Worm (Caenorhabditis elegans) whole organism, young adult: ENCODE data around the gene unc-36.
A peak's percentile ranks its signal among the peaks of the same experiment; 100 is the strongest.

Source experiments
- B0019.2 ChIP-seq: fragments of 200-800 bp; sonication (Bioruptor generic); conservative IDR thresholded peaks from 2 replicates; pipeline ENCODE4 v1.3.6; 2022; ENCODE audit warnings: missing genetic modification reagents, missing genetic modification characterization, missing compliant biosample characterization
- B0336.3 ChIP-seq: fragments of 200-800 bp; sonication (Bioruptor generic); IDR thresholded peaks from 2 replicates; pipeline ENCODE4 v1.3.6; 2022; ENCODE audit warnings: missing genetic modification characterization, missing compliant biosample characterization
- C17E4.6 ChIP-seq: fragments of 200-800 bp; sonication (Bioruptor generic); IDR thresholded peaks from 2 replicates; pipeline ENCODE4 v1.3.6; 2022; ENCODE audit warnings: missing genetic modification reagents, missing genetic modification characterization, missing compliant biosample characterization
- F10E7.11 ChIP-seq: sonication (generic microtip); optimal IDR thresholded peaks from 2 replicates; lab custom pipeline; 2017; ENCODE audit warnings: mild to moderate bottlenecking, missing genetic modification characterization, moderate library complexity, missing compliant biosample characterization
- F39B2.1 ChIP-seq: fragments of 200-800 bp; sonication (Bioruptor generic); IDR thresholded peaks from 2 replicates; pipeline ENCODE4 v1.3.6; 2022; ENCODE audit warnings: missing genetic modification reagents, missing genetic modification characterization, missing compliant biosample characterization
- F55B11.4 ChIP-seq: sonication (generic microtip); optimal IDR thresholded peaks from 2 replicates; lab custom pipeline; 2016; ENCODE audit warnings: missing compliant biosample characterization, missing genetic modification characterization, borderline replicate concordance; ENCODE audit not compliant: insufficient read depth
- K11D2.4 ChIP-seq: fragments of 200-800 bp; sonication (Bioruptor generic); IDR thresholded peaks from 2 replicates; pipeline ENCODE4 v1.3.6; 2022; ENCODE audit warnings: missing genetic modification reagents, missing genetic modification characterization, missing compliant biosample characterization
- K12H6.12 ChIP-seq: fragments of 200-800 bp; sonication (Bioruptor generic); optimal IDR thresholded peaks from 2 replicates; lab custom pipeline; 2018; ENCODE audit warnings: mild to moderate bottlenecking, missing genetic modification characterization, missing compliant biosample characterization
- T07F8.4 ChIP-seq: sonication (generic microtip); optimal IDR thresholded peaks from 2 replicates; lab custom pipeline; 2016; ENCODE audit warnings: mild to moderate bottlenecking, missing genetic modification characterization, moderate library complexity, missing compliant biosample characterization
- Y56A3A.18 ChIP-seq: fragments of 200-800 bp; sonication (Bioruptor generic); IDR thresholded peaks from 2 replicates; pipeline ENCODE4 v1.3.6; 2022; ENCODE audit warnings: missing genetic modification reagents, missing genetic modification characterization, missing compliant biosample characterization
- attf-5 ChIP-seq: fragments of 200-800 bp; sonication (Bioruptor generic); optimal IDR thresholded peaks from 2 replicates; lab custom pipeline; 2018; ENCODE audit warnings: mild to moderate bottlenecking, missing genetic modification characterization, missing compliant biosample characterization
- bed-2 ChIP-seq: fragments of 200-800 bp; sonication (Bioruptor generic); IDR thresholded peaks from 2 replicates; pipeline ENCODE4 v1.3.6; 2022; ENCODE audit warnings: missing genetic modification reagents, missing genetic modification characterization, missing compliant biosample characterization
- cebp-2 ChIP-seq: fragments of 200-800 bp; sonication (Bioruptor generic); IDR thresholded peaks from 2 replicates; pipeline ENCODE4 v1.3.6; 2022; ENCODE audit warnings: missing genetic modification characterization, missing compliant biosample characterization
- ceh-27 ChIP-seq: fragments of 200-800 bp; sonication (Bioruptor generic); optimal IDR thresholded peaks from 2 replicates; lab custom pipeline; 2018; ENCODE audit warnings: mild to moderate bottlenecking, missing genetic modification characterization, moderate library complexity, missing compliant biosample characterization
- ceh-79 ChIP-seq: sonication (generic microtip); optimal IDR thresholded peaks from 2 replicates; lab custom pipeline; 2017; ENCODE audit warnings: mild to moderate bottlenecking, missing genetic modification characterization, missing compliant biosample characterization
- die-1 ChIP-seq: sonication (generic microtip); optimal IDR thresholded peaks from 2 replicates; lab custom pipeline; 2016; ENCODE audit warnings: missing genotype, mild to moderate bottlenecking, missing genetic modification characterization, missing compliant biosample characterization
- dpff-1 ChIP-seq: sonication (generic microtip); optimal IDR thresholded peaks from 2 replicates; lab custom pipeline; 2017; ENCODE audit warnings: mild to moderate bottlenecking, missing genetic modification characterization, missing compliant biosample characterization
- egl-18 ChIP-seq: fragments of 200-800 bp; sonication (Bioruptor generic); IDR thresholded peaks from 2 replicates; pipeline ENCODE4 v1.3.6; 2022; ENCODE audit warnings: missing genetic modification reagents, missing genetic modification characterization, missing compliant biosample characterization
- ekl-4 ChIP-seq: fragments of 200-800 bp; sonication (Bioruptor generic); IDR thresholded peaks from 2 replicates; pipeline ENCODE4 v1.3.6; 2022; ENCODE audit warnings: missing genetic modification reagents, missing genetic modification characterization, missing compliant biosample characterization
- hmg-1.2 ChIP-seq: fragments of 200-800 bp; sonication (Bioruptor generic); IDR thresholded peaks from 2 replicates; pipeline ENCODE4 v1.3.6; 2022; ENCODE audit warnings: missing genetic modification reagents, missing genetic modification characterization, missing compliant biosample characterization
- lag-1 ChIP-seq: fragments of 200-800 bp; sonication (Bioruptor generic); IDR thresholded peaks from 2 replicates; pipeline ENCODE4 v1.3.6; 2022; ENCODE audit warnings: missing genetic modification reagents, missing genetic modification characterization, missing compliant biosample characterization
- lin-26 ChIP-seq: fragments of 200-800 bp; sonication (Bioruptor generic); IDR thresholded peaks from 2 replicates; pipeline ENCODE4 v1.3.6; 2022; ENCODE audit warnings: missing genetic modification reagents, missing genetic modification characterization, missing compliant biosample characterization
- lin-35 ChIP-seq, 3 experiments: fragments of 150-350 bp in 2 of 3; sonication (generic microtip) in 1 of 3; optimal IDR thresholded peaks; 2 replicates each; lab custom pipeline; 2014 to 2018; ENCODE audit warnings: missing biosample characterization in 3 of 3, missing genetic modification characterization in 3 of 3, missing genetic modification reagents in 3 of 3
- lsl-1 ChIP-seq: fragments of 200-800 bp; sonication (Bioruptor generic); optimal IDR thresholded peaks from 2 replicates; lab custom pipeline; 2018; ENCODE audit warnings: mild to moderate bottlenecking, missing genetic modification characterization, moderate library complexity, missing compliant biosample characterization
- madf-8 ChIP-seq: fragments of 200-800 bp; sonication (Bioruptor generic); conservative IDR thresholded peaks from 2 replicates; pipeline ENCODE4 v1.3.6; 2022; ENCODE audit warnings: missing genetic modification reagents, missing genetic modification characterization, missing compliant biosample characterization
- mel-28 ChIP-seq: sonication (generic microtip); optimal IDR thresholded peaks from 2 replicates; lab custom pipeline; 2016; ENCODE audit warnings: borderline replicate concordance, mild to moderate bottlenecking, missing genetic modification characterization, missing compliant biosample characterization
- mes-4 ChIP-seq: sonication (generic microtip); optimal IDR thresholded peaks from 2 replicates; lab custom pipeline; 2016; ENCODE audit warnings: missing genotype, missing genetic modification characterization, missing compliant biosample characterization
- nfya-1 ChIP-seq: sonication (generic microtip); optimal IDR thresholded peaks from 2 replicates; lab custom pipeline; 2017; ENCODE audit warnings: antibody characterized with exemption, missing compliant biosample characterization, missing genetic modification characterization, borderline replicate concordance; ENCODE audit not compliant: insufficient read depth
- nfyb-1 ChIP-seq: fragments of 200-800 bp; sonication (Bioruptor generic); IDR thresholded peaks from 2 replicates; pipeline ENCODE4 v1.3.6; 2022; ENCODE audit warnings: missing genetic modification reagents, missing genetic modification characterization, missing compliant biosample characterization
- nhr-120 ChIP-seq: fragments of 200-800 bp; sonication (Bioruptor generic); IDR thresholded peaks from 2 replicates; pipeline ENCODE4 v1.3.6; 2022; ENCODE audit warnings: missing genetic modification characterization, missing compliant biosample characterization
- nhr-80 ChIP-seq: sonication (generic microtip); optimal IDR thresholded peaks from 2 replicates; lab custom pipeline; 2016; ENCODE audit warnings: missing genetic modification characterization, missing compliant biosample characterization
- repo-1 ChIP-seq: sonication (generic microtip); optimal IDR thresholded peaks from 2 replicates; lab custom pipeline; 2017; ENCODE audit warnings: mild to moderate bottlenecking, missing genetic modification characterization, missing compliant biosample characterization
- sdz-38 ChIP-seq: sonication (generic microtip); optimal IDR thresholded peaks from 2 replicates; lab custom pipeline; 2016; ENCODE audit warnings: missing genotype, missing genetic modification characterization, missing compliant biosample characterization
- unc-130 ChIP-seq: sonication (generic microtip); optimal IDR thresholded peaks from 2 replicates; lab custom pipeline; 2016; ENCODE audit warnings: missing genetic modification reagents, missing genetic modification characterization, missing compliant biosample characterization
- ztf-18 ChIP-seq: sonication (generic microtip); optimal IDR thresholded peaks from 2 replicates; lab custom pipeline; 2016; ENCODE audit warnings: missing genotype, mild to moderate bottlenecking, missing genetic modification characterization, missing compliant biosample characterization
- ztf-26 ChIP-seq: sonication (generic microtip); optimal IDR thresholded peaks from 2 replicates; lab custom pipeline; 2017; ENCODE audit warnings: missing genetic modification characterization, missing compliant biosample characterization

The unc-36 gene

ce11 chrIII:8202754-8203153 lies 1.7 kb upstream of the unc-36 start, which contains the start of gene snb-5:
TSS of gene snb-5 (plus strand) at chrIII:8203054.
- TF ChIP-seq dpff-1 (tag; lab: Kevin White, UChicago) (no peak), bed-2 (no peak), attf-5 (GFP tag; lab: Kevin White, UChicago) (no peak), lag-1 (GFP tag; lab: Robert Waterston, UW) (no peak), madf-8 (no peak), nhr-120 (GFP tag; lab: Robert Waterston, UW) (no peak), F39B2.1 (GFP tag; lab: Robert Waterston, UW) (no peak), F55B11.4 (tag; lab: Kevin White, UChicago) (no peak), ztf-18 (tag; lab: Kevin White, UChicago) (no peak), C17E4.6 (GFP tag; lab: Robert Waterston, UW) (no peak), B0019.2 (no peak), unc-130 (no peak), nfyb-1 (GFP tag; lab: Robert Waterston, UW) (no peak), lin-26 (no peak), cebp-2 (GFP tag; lab: Robert Waterston, UW) (no peak), ceh-79 (tag; lab: Kevin White, UChicago) (no peak), lin-35 (GFP tag; optimal IDR thresholded peaks at IDR 0.05; lab: Kevin White, UChicago) (no peak), repo-1 (tag; lab: Kevin White, UChicago) (no peak), ekl-4 (no peak), egl-18 (GFP tag; lab: Robert Waterston, UW) (no peak)

ce11 chrIII:8201760-8202159 lies 743 bp upstream of the unc-36 start:
- TF ChIP-seq F10E7.11 (tag; lab: Kevin White, UChicago) (no peak), K12H6.12 (tag; lab: Kevin White, UChicago) (peak; percentile 65)

ce11 chrIII:8199060-8199459 lies 2.0 kb downstream of the unc-36 start:
- TF ChIP-seq cebp-2 (GFP tag; lab: Robert Waterston, UW) (no peak), ceh-27 (GFP tag; lab: Kevin White, UChicago) (no peak), ztf-26 (no peak), K11D2.4 (GFP tag; lab: Robert Waterston, UW) (no peak), nhr-80 (tag; lab: Kevin White, UChicago) (no peak), nfya-1 (tag; lab: Kevin White, UChicago) (no peak), C17E4.6 (GFP tag; lab: Robert Waterston, UW) (no peak), B0336.3 (GFP tag; lab: Robert Waterston, UW) (no peak), Y56A3A.18 (GFP tag; lab: Robert Waterston, UW) (no peak), mes-4 (no peak), ekl-4 (no peak)

- TF ChIP-seq hmg-1.2 (GFP tag; lab: Robert Waterston, UW) (peak; percentile 36; the same call in 1 of the 2 replicates), sdz-38 (tag; lab: Kevin White, UChicago) (no peak), T07F8.4 (no peak), die-1 (no peak), lsl-1 (GFP tag; lab: Kevin White, UChicago) (peak; percentile 48), mel-28 (no peak)
These were observed 9.3 kb downstream of the unc-36 start, which contains the start of gene C50C3.1 for ce11 chrIII:8191695-8192094. TSS of gene C50C3.1 (plus strand) at chrIII:8191995.
